Fruit fly (Drosophila melanogaster) whole organism, embryonic: Measurements from ENCODE around the gene brv3.

Source experiments
- B-H1 ChIP-seq: fragments of 200-800 bp; sonication (Bioruptor generic); IDR thresholded peaks from 3 replicates; pipeline ENCODE4 v1.3.6; 2022; ENCODE audit warnings: missing biosample characterization, missing genetic modification characterization
- B-H2 ChIP-seq: fragments of 200-800 bp; sonication (Bioruptor generic); optimal IDR thresholded peaks from 2 replicates; lab custom pipeline; 2018; ENCODE audit warnings: missing biosample characterization, mild to moderate bottlenecking, missing genetic modification characterization
- Blimp-1 ChIP-seq: fragments of 200-800 bp; sonication (Bioruptor generic); optimal IDR thresholded peaks from 3 replicates; lab custom pipeline; 2018; ENCODE audit warnings: missing biosample characterization, missing genetic modification characterization, mild to moderate bottlenecking, moderate library complexity, missing genetic modification reagents
- C15 ChIP-seq: fragments of 200-800 bp; sonication (Bioruptor generic); IDR thresholded peaks from 3 replicates; pipeline ENCODE4 v1.3.6; 2022; ENCODE audit warnings: missing biosample characterization, missing genetic modification characterization
- CG10366 ChIP-seq: fragments of 200-800 bp; sonication (Bioruptor generic); IDR thresholded peaks from 2 replicates; pipeline ENCODE4 v1.3.6; 2022; ENCODE audit warnings: missing biosample characterization, missing genetic modification characterization
- CG11093 ChIP-seq: fragments of 200-800 bp; sonication (Bioruptor generic); IDR thresholded peaks from 3 replicates; pipeline ENCODE4 v1.3.6; 2022; ENCODE audit warnings: missing biosample characterization, missing genetic modification characterization
- CG12104 ChIP-seq: fragments of 200-800 bp; sonication (Bioruptor generic); optimal IDR thresholded peaks from 3 replicates; lab custom pipeline; 2016; ENCODE audit warnings: missing biosample characterization, missing genetic modification characterization
- CG12236 ChIP-seq: fragments of 200-800 bp; sonication (Bioruptor generic); optimal IDR thresholded peaks from 2 replicates; lab custom pipeline; 2016; ENCODE audit warnings: missing biosample characterization, missing genetic modification characterization
- CG15073 ChIP-seq: fragments of 200-800 bp; sonication (Bioruptor generic); optimal IDR thresholded peaks from 2 replicates; lab custom pipeline; 2016; ENCODE audit warnings: missing biosample characterization, missing genetic modification characterization
- CG17385 ChIP-seq: fragments of 200-800 bp; sonication (Bioruptor generic); optimal IDR thresholded peaks from 3 replicates; lab custom pipeline; 2018; ENCODE audit warnings: missing biosample characterization, mild to moderate bottlenecking, missing genetic modification characterization
- CG18599 ChIP-seq: fragments of 200-800 bp; sonication (Bioruptor generic); optimal IDR thresholded peaks from 3 replicates; lab custom pipeline; 2017; ENCODE audit warnings: missing biosample characterization, missing genetic modification characterization, mild to moderate bottlenecking, moderate library complexity, missing genetic modification reagents
- CG2116 ChIP-seq: fragments of 200-800 bp; sonication (Bioruptor generic); optimal IDR thresholded peaks from 3 replicates; lab custom pipeline; 2018; ENCODE audit warnings: missing biosample characterization, mild to moderate bottlenecking, missing genetic modification characterization
- CG3163 ChIP-seq: fragments of 200-800 bp; sonication (Bioruptor generic); optimal IDR thresholded peaks from 3 replicates; lab custom pipeline; 2016; ENCODE audit warnings: missing biosample characterization, missing genetic modification characterization
- CG33213 ChIP-seq: fragments of 200-800 bp; sonication (Bioruptor generic); optimal IDR thresholded peaks from 3 replicates; lab custom pipeline; 2016; ENCODE audit warnings: missing biosample characterization, missing genetic modification characterization
- CG3407 ChIP-seq: fragments of 200-800 bp; sonication (Bioruptor generic); optimal IDR thresholded peaks from 2 replicates; lab custom pipeline; 2018; ENCODE audit warnings: missing biosample characterization, mild to moderate bottlenecking, missing genetic modification characterization
- CG42726 ChIP-seq: fragments of 200-800 bp; sonication (Bioruptor generic); IDR thresholded peaks from 2 replicates; pipeline ENCODE4 v1.3.6; 2022; ENCODE audit warnings: missing biosample characterization, missing genetic modification characterization; ENCODE audit not compliant: partially characterized antibody
- CG4360 ChIP-seq: fragments of 200-800 bp; sonication (Bioruptor generic); IDR thresholded peaks from 2 replicates; pipeline ENCODE4 v1.3.6; 2022; ENCODE audit warnings: missing biosample characterization, missing genetic modification characterization
- CG43689 ChIP-seq: fragments of 200-800 bp; sonication (Bioruptor generic); IDR thresholded peaks from 2 replicates; pipeline ENCODE4 v1.3.6; 2022; ENCODE audit warnings: missing biosample characterization, missing genetic modification characterization
- CG6272 ChIP-seq: fragments of 200-800 bp; sonication (Bioruptor generic); IDR thresholded peaks from 2 replicates; pipeline ENCODE4 v1.3.6; 2022; ENCODE audit warnings: missing biosample characterization, missing genetic modification characterization
- CG7928 ChIP-seq: fragments of 200-800 bp; sonication (Bioruptor generic); optimal IDR thresholded peaks from 2 replicates; lab custom pipeline; 2017; ENCODE audit warnings: missing biosample characterization, mild to moderate bottlenecking, missing genetic modification characterization
- CG9817 ChIP-seq: fragments of 200-800 bp; sonication (Bioruptor generic); optimal IDR thresholded peaks from 2 replicates; lab custom pipeline; 2018; ENCODE audit warnings: missing biosample characterization, mild to moderate bottlenecking, missing genetic modification characterization, moderate library complexity
- E2f1 ChIP-seq: fragments of 200-800 bp; sonication (Bioruptor generic); IDR thresholded peaks from 2 replicates; pipeline ENCODE4 v1.3.6; 2022; ENCODE audit warnings: missing biosample characterization, missing genetic modification characterization
- Ets65A ChIP-seq: fragments of 200-800 bp; sonication (Bioruptor generic); peaks from one replicate; lab custom pipeline; 2016; ENCODE audit warnings: missing biosample characterization, missing genetic modification characterization
- HmgD ChIP-seq: fragments of 200-800 bp; sonication (Bioruptor generic); optimal IDR thresholded peaks from 3 replicates; lab custom pipeline; 2016; ENCODE audit warnings: missing biosample characterization, missing genetic modification characterization
- HmgZ ChIP-seq: fragments of 200-800 bp; sonication (Bioruptor generic); optimal IDR thresholded peaks from 2 replicates; lab custom pipeline; 2018; ENCODE audit warnings: missing biosample characterization, mild to moderate bottlenecking, missing genetic modification characterization
- Lhr ChIP-seq: fragments of 200-800 bp; sonication (Bioruptor generic); optimal IDR thresholded peaks from 3 replicates; lab custom pipeline; 2017; ENCODE audit warnings: mild to moderate bottlenecking, missing biosample characterization, missing genetic modification reagents, missing genetic modification characterization
- Lpt ChIP-seq: fragments of >200 bp; optimal IDR thresholded peaks from 2 replicates; lab custom pipeline; 2018; ENCODE audit warnings: missing biosample characterization, missing genetic modification characterization
- MTF-1 ChIP-seq: fragments of 200-800 bp; sonication (Bioruptor generic); optimal IDR thresholded peaks from 2 replicates; lab custom pipeline; 2018; ENCODE audit warnings: missing biosample characterization, mild to moderate bottlenecking, missing genetic modification characterization, borderline replicate concordance
- Opbp ChIP-seq: fragments of 200-800 bp; sonication (Bioruptor generic); IDR thresholded peaks from 3 replicates; pipeline ENCODE4 v1.3.6; 2022; ENCODE audit warnings: missing biosample characterization, missing genetic modification characterization; ENCODE audit not compliant: partially characterized antibody
- Pdp1 ChIP-seq, 2 experiments: fragments of 200-800 bp; sonication (Bioruptor generic); optimal IDR thresholded peaks; 3 replicates each; lab custom pipeline; 2016; ENCODE audit warnings: missing biosample characterization in 2 of 2, missing genetic modification characterization in 2 of 2, mild to moderate bottlenecking in 1 of 2, moderate library complexity in 1 of 2
- Rx ChIP-seq: fragments of 200-800 bp; sonication (Bioruptor generic); IDR thresholded peaks from 2 replicates; pipeline ENCODE4 v1.3.6; 2022; ENCODE audit warnings: missing biosample characterization, missing genetic modification characterization
- Xrp1 ChIP-seq: fragments of 200-800 bp; sonication (Bioruptor generic); IDR thresholded peaks from 2 replicates; pipeline ENCODE4 v1.3.6; 2022; ENCODE audit warnings: missing biosample characterization, missing genetic modification characterization
- ac ChIP-seq: fragments of 200-800 bp; sonication (Bioruptor generic); optimal IDR thresholded peaks from 3 replicates; lab custom pipeline; 2017; ENCODE audit warnings: missing biosample characterization, mild to moderate bottlenecking, missing genetic modification characterization
- ap ChIP-seq: fragments of 200-800 bp; sonication (Bioruptor generic); IDR thresholded peaks from 2 replicates; pipeline ENCODE4 v1.3.6; 2022; ENCODE audit warnings: missing biosample characterization, missing genetic modification characterization
- ase ChIP-seq: fragments of 200-800 bp; sonication (Bioruptor generic); IDR thresholded peaks from 3 replicates; pipeline ENCODE4 v1.3.6; 2022; ENCODE audit warnings: missing biosample characterization, missing genetic modification characterization
- az2 ChIP-seq: fragments of 200-800 bp; sonication (Bioruptor generic); optimal IDR thresholded peaks from 3 replicates; lab custom pipeline; 2016; ENCODE audit warnings: missing biosample characterization, missing genetic modification characterization
- bcd ChIP-seq: fragments of 200-800 bp; sonication (Bioruptor generic); optimal IDR thresholded peaks from 2 replicates; lab custom pipeline; 2017; ENCODE audit warnings: missing biosample characterization, mild to moderate bottlenecking, missing genetic modification characterization
- crp ChIP-seq, 2 experiments: fragments of 200-800 bp; sonication (Bioruptor generic); optimal IDR thresholded peaks; 2 replicates in 1 of 2; 3 replicates in 1 of 2; lab custom pipeline; 2017; ENCODE audit warnings: missing biosample characterization in 2 of 2, missing genetic modification characterization in 2 of 2, mild to moderate bottlenecking in 1 of 2, moderate library complexity in 1 of 2
- dm ChIP-seq: fragments of 200-800 bp; sonication (Bioruptor generic); optimal IDR thresholded peaks from 3 replicates; lab custom pipeline; 2016; ENCODE audit warnings: missing biosample characterization, missing genetic modification characterization
- dmrt99B ChIP-seq: fragments of 200-800 bp; sonication (Bioruptor generic); optimal IDR thresholded peaks from 2 replicates; lab custom pipeline; 2018; ENCODE audit warnings: missing biosample characterization, mild to moderate bottlenecking, missing genetic modification characterization, moderate library complexity
- emc ChIP-seq: fragments of 200-800 bp; sonication (Bioruptor generic); optimal IDR thresholded peaks from 2 replicates; lab custom pipeline; 2016; ENCODE audit warnings: missing biosample characterization, missing genetic modification characterization
- ewg ChIP-seq: fragments of 200-800 bp; sonication (Bioruptor generic); optimal IDR thresholded peaks from 3 replicates; lab custom pipeline; 2017; ENCODE audit warnings: mild to moderate bottlenecking, missing biosample characterization, missing genetic modification reagents, missing genetic modification characterization
- grn ChIP-seq: fragments of 200-800 bp; sonication (Bioruptor generic); optimal IDR thresholded peaks from 3 replicates; lab custom pipeline; 2017; ENCODE audit warnings: missing biosample characterization, missing genetic modification characterization
- lola ChIP-seq, 3 experiments: fragments of >200 bp in 2 of 3; fragments of 200-800 bp in 1 of 3; sonication (Bioruptor generic) in 1 of 3; optimal IDR thresholded peaks; 2 replicates each; lab custom pipeline; 2017 to 2019; ENCODE audit warnings: missing biosample characterization in 3 of 3, missing genetic modification characterization in 3 of 3, mild to moderate bottlenecking in 1 of 3, moderate library complexity in 1 of 3
- onecut ChIP-seq: fragments of 200-800 bp; sonication (Bioruptor generic); IDR thresholded peaks from 2 replicates; pipeline ENCODE4 v1.3.6; 2022; ENCODE audit warnings: missing biosample characterization, missing genetic modification characterization
- p53 ChIP-seq: fragments of 200-800 bp; sonication (Bioruptor generic); optimal IDR thresholded peaks from 2 replicates; lab custom pipeline; 2016; ENCODE audit warnings: missing biosample characterization, missing genetic modification characterization
- prd ChIP-seq, 3 experiments: fragments of >200 bp in 2 of 3; fragments of 200-800 bp in 1 of 3; sonication (Bioruptor generic) in 1 of 3; optimal IDR thresholded peaks in 2 of 3; IDR thresholded peaks in 1 of 3; 2 replicates in 2 of 3; 3 replicates in 1 of 3; pipeline versions ENCODE4 v1.3.6 to Lab custom; 2017 to 2022; ENCODE audit warnings: missing biosample characterization in 1 of 3, missing genetic modification characterization in 1 of 3
- psq ChIP-seq: fragments of 200-800 bp; sonication (Bioruptor generic); optimal IDR thresholded peaks from 2 replicates; lab custom pipeline; 2017; ENCODE audit warnings: missing biosample characterization, missing genetic modification characterization
- wek ChIP-seq: fragments of 200-800 bp; sonication (Bioruptor generic); optimal IDR thresholded peaks from 3 replicates; lab custom pipeline; 2018; ENCODE audit warnings: missing biosample characterization, mild to moderate bottlenecking, missing genetic modification characterization, moderate library complexity

Gene brv3

DNA sequence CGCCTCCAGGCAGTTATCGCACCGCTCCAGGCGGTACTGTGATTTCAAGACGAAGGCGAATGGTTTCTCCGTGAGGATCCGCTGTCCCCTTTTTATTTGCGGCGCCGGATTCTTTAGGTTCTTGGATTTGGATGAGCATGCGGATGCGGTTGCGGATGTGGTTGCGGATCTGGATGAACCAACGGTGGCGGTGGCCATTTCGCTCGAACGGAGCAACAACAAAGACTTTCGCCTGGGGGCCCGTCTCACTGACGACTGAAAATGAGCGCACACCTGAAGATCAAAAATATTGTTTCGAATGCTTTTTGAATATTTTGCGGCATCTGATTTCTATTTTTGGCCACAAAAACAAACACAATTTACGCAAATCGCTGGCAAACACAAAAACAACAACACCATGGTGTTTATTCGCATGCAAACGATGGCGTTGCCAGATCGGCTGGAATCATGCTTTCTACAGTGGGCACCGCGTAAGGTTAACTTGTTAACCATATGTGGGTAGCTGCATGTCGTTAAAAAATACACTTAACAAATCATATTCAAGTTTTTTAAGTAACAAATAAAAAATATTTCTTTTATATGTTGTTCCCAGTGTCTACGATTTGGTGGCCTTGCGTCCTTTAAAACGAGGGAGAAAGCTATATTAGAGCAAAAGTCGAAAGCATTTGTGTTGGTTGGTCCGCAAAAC, 15.8 kb downstream of the brv3 start, which contains the start of gene Smyd3 (continued):
- TF ChIP-seq CG11093 (GFP tag; lab: Robert Waterston, UW) (peak; percentile 67), bcd (GFP tag; lab: Kevin White, UChicago) (peak; percentile 67), ac (GFP tag; lab: Kevin White, UChicago) (peak; percentile 30), Rx (peak; percentile 76), ap (GFP tag; lab: Robert Waterston, UW) (peak; percentile 72), E2f1 (GFP tag; lab: Robert Waterston, UW) (peak; percentile 76), CG3163 (GFP tag; lab: Kevin White, UChicago) (peak; percentile 18), p53 (GFP tag; lab: Kevin White, UChicago) (peak; percentile 47), CG12104 (GFP tag; lab: Kevin White, UChicago) (peak; percentile 1), CG3407 (GFP tag; lab: Kevin White, UChicago) (no peak), Ets65A (peak; percentile 97), CG18599 (GFP tag; lab: Kevin White, UChicago) (peak; percentile 84), onecut (GFP tag; lab: Robert Waterston, UW) (peak; percentile 55), CG9817 (tag; lab: Kevin White, UChicago) (peak; percentile 63), CG42726 (GFP tag; lab: Robert Waterston, UW) (no peak), Xrp1 (GFP tag; lab: Robert Waterston, UW) (peak; percentile 88), B-H1 (GFP tag; lab: Robert Waterston, UW) (peak; percentile 72), Blimp-1 (GFP tag; lab: Kevin White, UChicago) (no peak), lola (GFP tag; optimal IDR thresholded peaks at IDR 0.05; lab: Kevin White, UChicago) (peak in 1 of 3 experiments; percentile 50), emc (GFP tag; lab: Kevin White, UChicago) (no peak), CG17385 (peak; percentile 67), Opbp (GFP tag; lab: Robert Waterston, UW) (no peak), B-H2 (peak; percentile 52), CG12236 (GFP tag; lab: Kevin White, UChicago) (no peak), CG7928 (GFP tag; lab: Kevin White, UChicago) (no peak), grn (GFP tag; lab: Kevin White, UChicago) (no peak), psq (peak; percentile 36), MTF-1 (GFP tag; lab: Kevin White, UChicago) (peak; percentile 37), CG6272 (peak; percentile 75), C15 (GFP tag; lab: Robert Waterston, UW) (peak; percentile 64; the same call in 1 of the 3 replicates), HmgD (GFP tag; lab: Kevin White, UChicago) (no peak), prd (optimal IDR thresholded peaks at IDR 0.05; lab: Kevin White, UChicago) (no peak), prd (GFP tag; IDR thresholded peaks at IDR 0.05; lab: Robert Waterston, UW) (peak; percentile 86), crp (GFP tag; optimal IDR thresholded peaks at IDR 0.05; lab: Kevin White, UChicago) (peak in 1 of 2 experiments; percentile 34), dm (GFP tag; lab: Kevin White, UChicago) (peak; percentile 66), az2 (GFP tag; lab: Kevin White, UChicago) (peak; percentile 81), CG4360 (GFP tag; lab: Robert Waterston, UW) (peak; percentile 86), wek (GFP tag; lab: Kevin White, UChicago) (peak; percentile 20), Lpt (GFP tag; lab: Kevin White, UChicago) (no peak), ase (peak; percentile 75), Lhr (no peak), Pdp1 (GFP tag; optimal IDR thresholded peaks at IDR 0.05; lab: Kevin White, UChicago) (peak; percentile 62 to 79), CG10366 (GFP tag; lab: Robert Waterston, UW) (peak; percentile 84), CG2116 (GFP tag; lab: Kevin White, UChicago) (peak; percentile 42), CG15073 (GFP tag; lab: Kevin White, UChicago) (no peak), CG33213 (peak; percentile 72), ewg (GFP tag; lab: Kevin White, UChicago) (peak; percentile 50), HmgZ (peak; percentile 67), CG43689 (GFP tag; lab: Robert Waterston, UW) (peak; percentile 35; the same call in 1 of the 2 replicates), dmrt99B (no peak)
